Fruit fly (Drosophila melanogaster): ENCODE measurements around the gene MED20.

DNA sequence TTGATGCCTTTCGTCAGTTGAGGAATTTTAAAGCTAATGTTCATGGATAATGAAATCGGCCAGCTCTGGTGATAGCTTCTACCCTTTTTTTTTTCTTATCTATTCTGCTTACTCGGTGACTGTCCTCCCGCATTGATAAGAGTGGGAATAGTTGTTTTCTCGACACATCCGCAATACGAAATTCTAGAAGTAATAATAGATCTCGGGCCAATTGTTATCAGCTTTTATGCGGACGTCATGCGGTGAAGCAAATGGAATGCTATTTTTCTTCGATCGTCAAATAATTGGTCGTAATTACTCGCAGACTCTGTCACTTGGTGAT, 14.8 kb upstream of the MED20 start:
- TF ChIP-seq dpn (GFP tag; optimal IDR thresholded peaks at IDR 0.05) (no peak), Atf-2 (GFP tag; optimal IDR thresholded peaks at IDR 0.05) (no peak), C15 (GFP tag; IDR thresholded peaks at IDR 0.05) (no peak), tap (tag; optimal IDR thresholded peaks at IDR 0.05) (no peak), Nf-YC (tag; optimal IDR thresholded peaks at IDR 0.05) (no peak), CG3838 (GFP tag; optimal IDR thresholded peaks at IDR 0.05) (no peak), psq (GFP tag; optimal IDR thresholded peaks at IDR 0.05) (no peak), Nf-YB (GFP tag; optimal IDR thresholded peaks at IDR 0.05) (no peak), CG4854 (GFP tag; optimal IDR thresholded peaks at IDR 0.05) (no peak), dmrt99B (tag; optimal IDR thresholded peaks at IDR 0.05) (no peak), Nf-YA (GFP tag; IDR thresholded peaks at IDR 0.05) (no peak), CG8359 (GFP tag; optimal IDR thresholded peaks at IDR 0.05; ENCODE audit: borderline replicate concordance) (no peak), gce (GFP tag; IDR thresholded peaks at IDR 0.05) (no peak)

Measured in whole organism, embryonic.